Worm (Caenorhabditis elegans) whole organism, L4/young adult: Measurements from ENCODE around the gene Y38H8A.4.

Experiments used
- W03F9.2 ChIP-seq: fragments of 150-350 bp; optimal IDR thresholded peaks from 2 replicates; lab custom pipeline; 2014; ENCODE audit warnings: missing biosample characterization, missing genetic modification characterization
- him-1 ChIP-seq: sonication (generic microtip); optimal IDR thresholded peaks from 2 replicates; lab custom pipeline; 2016; ENCODE audit warnings: missing genotype, missing genetic modification reagents, missing genetic modification characterization, missing compliant biosample characterization

DNA sequence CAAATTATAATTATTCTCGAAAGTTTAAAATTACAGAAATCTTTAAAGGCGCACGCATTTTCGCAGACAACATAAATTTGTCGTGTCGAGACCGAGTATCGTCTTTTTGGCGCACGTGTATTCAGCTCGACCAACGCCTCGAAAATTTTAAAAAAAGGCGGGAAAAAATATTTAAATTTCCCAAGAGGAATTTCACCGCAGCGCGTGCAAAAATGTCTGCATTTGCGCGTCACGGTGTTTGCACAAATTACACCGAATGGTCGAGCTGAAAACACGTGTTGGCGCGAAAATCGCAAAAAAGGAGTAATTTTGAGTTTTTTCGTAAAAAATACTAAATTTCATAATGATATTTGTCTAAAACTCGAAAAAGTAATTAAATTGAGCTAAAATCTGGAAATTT, 21.4 kb downstream of the Y38H8A.4 start:
- TF ChIP-seq W03F9.2 (tag; lab: Kevin White, UChicago): no peak
- no peak for TF ChIP-seq him-1 (tag; lab: Kevin White, UChicago)
